Fruit fly (Drosophila melanogaster) whole organism, embryonic: ENCODE measurements around the gene CG9986.

Experiments used
- Adf1 ChIP-seq: fragments of 200-800 bp; sonication (Bioruptor generic); IDR thresholded peaks from 2 replicates; pipeline ENCODE4 v1.3.6; 2022; ENCODE audit warnings: missing biosample characterization, missing genetic modification characterization
- Atf3 ChIP-seq: fragments of 200-800 bp; sonication (Bioruptor generic); optimal IDR thresholded peaks from 3 replicates; lab custom pipeline; 2016; ENCODE audit warnings: missing biosample characterization, missing genetic modification characterization
- CG10267 ChIP-seq: fragments of 200-800 bp; sonication (Bioruptor generic); optimal IDR thresholded peaks from 2 replicates; lab custom pipeline; 2018; ENCODE audit warnings: missing biosample characterization, mild to moderate bottlenecking, missing genetic modification characterization, moderate library complexity
- CG10654 ChIP-seq: fragments of 200-800 bp; sonication (Bioruptor generic); optimal IDR thresholded peaks from 2 replicates; lab custom pipeline; 2016; ENCODE audit warnings: missing biosample characterization, missing genetic modification characterization
- CG10959 ChIP-seq: fragments of 200-800 bp; sonication (Bioruptor generic); IDR thresholded peaks from 2 replicates; pipeline ENCODE4 v1.3.6; 2022; ENCODE audit warnings: missing biosample characterization, missing genetic modification characterization
- CG11247 ChIP-seq: fragments of 200-800 bp; sonication (Bioruptor generic); IDR thresholded peaks from 2 replicates; pipeline ENCODE4 v1.3.6; 2022; ENCODE audit warnings: missing biosample characterization, missing genetic modification characterization
- CG11560 ChIP-seq: fragments of 200-800 bp; sonication (Bioruptor generic); IDR thresholded peaks from 3 replicates; pipeline ENCODE4 v1.3.6; 2022; ENCODE audit warnings: missing biosample characterization, missing genetic modification characterization
- CG1233 ChIP-seq: fragments of 200-800 bp; sonication (Bioruptor generic); optimal IDR thresholded peaks from 4 replicates; lab custom pipeline; 2018; ENCODE audit warnings: missing biosample characterization, mild to moderate bottlenecking, missing genetic modification characterization
- CG13894 ChIP-seq: fragments of 200-800 bp; sonication (Bioruptor generic); optimal IDR thresholded peaks from 3 replicates; lab custom pipeline; 2018; ENCODE audit warnings: missing biosample characterization, mild to moderate bottlenecking, missing genetic modification characterization, moderate library complexity
- CG2202 ChIP-seq: fragments of 200-800 bp; sonication (Bioruptor generic); optimal IDR thresholded peaks from 2 replicates; lab custom pipeline; 2018; ENCODE audit warnings: missing biosample characterization, mild to moderate bottlenecking, missing genetic modification characterization
- CG30431 ChIP-seq: fragments of 200-800 bp; sonication (Bioruptor generic); optimal IDR thresholded peaks from 2 replicates; lab custom pipeline; 2017; ENCODE audit warnings: missing biosample characterization, missing genetic modification characterization
- CG31441 ChIP-seq: fragments of 200-800 bp; sonication (Bioruptor generic); IDR thresholded peaks from 2 replicates; pipeline ENCODE4 v1.3.6; 2022; ENCODE audit warnings: missing biosample characterization, missing genetic modification characterization
- CG4617 ChIP-seq: fragments of 200-800 bp; sonication (Bioruptor generic); optimal IDR thresholded peaks from 3 replicates; lab custom pipeline; 2016; ENCODE audit warnings: missing biosample characterization, missing genetic modification characterization, borderline replicate concordance
- CG8478 ChIP-seq: fragments of >200 bp; optimal IDR thresholded peaks from 2 replicates; lab custom pipeline; 2018
- CHES-1-like ChIP-seq: fragments of 200-800 bp; sonication (Bioruptor generic); optimal IDR thresholded peaks from 2 replicates; lab custom pipeline; 2016; ENCODE audit warnings: missing biosample characterization, missing genetic modification characterization
- CoRest ChIP-seq: fragments of 200-800 bp; sonication (Bioruptor generic); optimal IDR thresholded peaks from 3 replicates; lab custom pipeline; 2018; ENCODE audit warnings: missing biosample characterization, mild to moderate bottlenecking, missing genetic modification characterization, moderate library complexity
- Dip3 ChIP-seq: fragments of 200-800 bp; sonication (Bioruptor generic); optimal IDR thresholded peaks from 3 replicates; lab custom pipeline; 2016; ENCODE audit warnings: missing biosample characterization, missing genetic modification characterization
- Dref ChIP-seq: fragments of 200-800 bp; sonication (Bioruptor generic); IDR thresholded peaks from 2 replicates; pipeline ENCODE4 v1.3.6; 2022; ENCODE audit warnings: missing biosample characterization, missing genetic modification characterization
- E2f2 ChIP-seq: fragments of 200-800 bp; sonication (Bioruptor generic); IDR thresholded peaks from 2 replicates; pipeline ENCODE4 v1.3.6; 2022; ENCODE audit warnings: missing biosample characterization, missing genetic modification characterization
- HmgD ChIP-seq: fragments of 200-800 bp; sonication (Bioruptor generic); optimal IDR thresholded peaks from 3 replicates; lab custom pipeline; 2016; ENCODE audit warnings: missing biosample characterization, missing genetic modification characterization
- Hr39 ChIP-seq: fragments of >200 bp; optimal IDR thresholded peaks from 2 replicates; lab custom pipeline; 2017
- Hr78 ChIP-seq, 2 experiments: fragments of 200-800 bp in 1 of 2; fragments of >200 bp in 1 of 2; sonication (Bioruptor generic) in 1 of 2; optimal IDR thresholded peaks; 2 replicates each; lab custom pipeline; 2017 to 2019; ENCODE audit warnings: missing biosample characterization in 2 of 2, missing genetic modification characterization in 2 of 2, mild to moderate bottlenecking in 1 of 2, moderate library complexity in 1 of 2
- Lpt ChIP-seq: fragments of >200 bp; optimal IDR thresholded peaks from 2 replicates; lab custom pipeline; 2018; ENCODE audit warnings: missing biosample characterization, missing genetic modification characterization
- Meics ChIP-seq: fragments of 200-800 bp; sonication (Bioruptor generic); optimal IDR thresholded peaks from 2 replicates; lab custom pipeline; 2017; ENCODE audit warnings: missing biosample characterization, mild to moderate bottlenecking, missing genetic modification characterization
- PHDP ChIP-seq: fragments of 200-800 bp; sonication (Bioruptor generic); optimal IDR thresholded peaks from 3 replicates; lab custom pipeline; 2018; ENCODE audit warnings: missing biosample characterization, mild to moderate bottlenecking, missing genetic modification characterization, moderate library complexity
- Pdp1 ChIP-seq, 2 experiments: fragments of 200-800 bp; sonication (Bioruptor generic); optimal IDR thresholded peaks; 3 replicates each; lab custom pipeline; 2016; ENCODE audit warnings: missing biosample characterization in 2 of 2, missing genetic modification characterization in 2 of 2, mild to moderate bottlenecking in 1 of 2, moderate library complexity in 1 of 2
- Sin3A ChIP-seq: fragments of >200 bp; optimal IDR thresholded peaks from 2 replicates; lab custom pipeline; 2018
- Sox102F ChIP-seq: fragments of 200-800 bp; sonication (Bioruptor generic); optimal IDR thresholded peaks from 2 replicates; lab custom pipeline; 2018; ENCODE audit warnings: missing biosample characterization, mild to moderate bottlenecking, missing genetic modification characterization, moderate library complexity
- TFAM ChIP-seq: fragments of 200-800 bp; sonication (Bioruptor generic); optimal IDR thresholded peaks from 2 replicates; lab custom pipeline; 2017; ENCODE audit warnings: missing biosample characterization, missing genetic modification characterization, inconsistent platforms
- Xrp1 ChIP-seq: fragments of 200-800 bp; sonication (Bioruptor generic); IDR thresholded peaks from 2 replicates; pipeline ENCODE4 v1.3.6; 2022; ENCODE audit warnings: missing biosample characterization, missing genetic modification characterization
- YL-1 ChIP-seq: fragments of 200-800 bp; sonication (Bioruptor generic); optimal IDR thresholded peaks from 3 replicates; lab custom pipeline; 2017; ENCODE audit warnings: missing biosample characterization, mild to moderate bottlenecking, missing genetic modification characterization
- amos ChIP-seq: fragments of 200-800 bp; sonication (Bioruptor generic); IDR thresholded peaks from 2 replicates; pipeline ENCODE4 v1.3.6; 2022; ENCODE audit warnings: missing biosample characterization, missing genetic modification characterization; ENCODE audit not compliant: partially characterized antibody
- chm ChIP-seq: fragments of 200-800 bp; sonication (Bioruptor generic); IDR thresholded peaks from 2 replicates; pipeline ENCODE4 v1.3.6; 2022; ENCODE audit warnings: missing biosample characterization, missing genetic modification characterization
- crc ChIP-seq: fragments of 200-800 bp; sonication (Bioruptor generic); optimal IDR thresholded peaks from 2 replicates; lab custom pipeline; 2016; ENCODE audit warnings: missing biosample characterization, missing genetic modification characterization
- dan ChIP-seq: fragments of 200-800 bp; sonication (Bioruptor generic); IDR thresholded peaks from 2 replicates; pipeline ENCODE4 v1.3.6; 2022; ENCODE audit warnings: missing biosample characterization, missing genetic modification characterization
- dysf ChIP-seq: fragments of 200-800 bp; sonication (Bioruptor generic); IDR thresholded peaks from 3 replicates; pipeline ENCODE4 v1.3.6; 2022; ENCODE audit warnings: missing biosample characterization, missing genetic modification characterization
- ems ChIP-seq: fragments of 200-800 bp; sonication (Bioruptor generic); optimal IDR thresholded peaks from 3 replicates; lab custom pipeline; 2016; ENCODE audit warnings: missing biosample characterization, missing genetic modification characterization
- fd96Cb ChIP-seq: fragments of 200-800 bp; sonication (Bioruptor generic); optimal IDR thresholded peaks from 2 replicates; lab custom pipeline; 2018; ENCODE audit warnings: missing biosample characterization, mild to moderate bottlenecking, missing genetic modification characterization, moderate library complexity
- ind ChIP-seq: fragments of 200-800 bp; sonication (Bioruptor generic); optimal IDR thresholded peaks from 3 replicates; lab custom pipeline; 2016; ENCODE audit warnings: missing biosample characterization, missing genetic modification characterization
- insv ChIP-seq, 2 experiments: fragments of 200-800 bp; sonication (Bioruptor generic); optimal IDR thresholded peaks; 3 replicates each; lab custom pipeline; 2016 to 2018; ENCODE audit warnings: missing biosample characterization in 2 of 2, missing genetic modification characterization in 2 of 2
- kah ChIP-seq: fragments of 200-800 bp; sonication (Bioruptor generic); optimal IDR thresholded peaks from 2 replicates; lab custom pipeline; 2018; ENCODE audit warnings: missing biosample characterization, mild to moderate bottlenecking, missing genetic modification characterization
- kay ChIP-seq: fragments of 200-800 bp; sonication (Bioruptor generic); optimal IDR thresholded peaks from 2 replicates; lab custom pipeline; 2016; ENCODE audit warnings: missing biosample characterization, missing genetic modification characterization
- p53 ChIP-seq: fragments of 200-800 bp; sonication (Bioruptor generic); optimal IDR thresholded peaks from 2 replicates; lab custom pipeline; 2016; ENCODE audit warnings: missing biosample characterization, missing genetic modification characterization
- peb ChIP-seq: fragments of 200-800 bp; sonication (Bioruptor generic); IDR thresholded peaks from 2 replicates; pipeline ENCODE4 v1.3.6; 2022; ENCODE audit warnings: missing biosample characterization, missing genetic modification characterization
- scrt ChIP-seq: fragments of 200-800 bp; sonication (Bioruptor generic); optimal IDR thresholded peaks from 2 replicates; lab custom pipeline; 2018; ENCODE audit warnings: missing biosample characterization, mild to moderate bottlenecking, missing genetic modification characterization, moderate library complexity
- sens-2 ChIP-seq: fragments of 200-800 bp; sonication (Bioruptor generic); IDR thresholded peaks from 2 replicates; pipeline ENCODE4 v1.3.6; 2022; ENCODE audit warnings: missing biosample characterization, missing genetic modification characterization
- sima ChIP-seq: fragments of 200-800 bp; sonication (Bioruptor generic); optimal IDR thresholded peaks from 2 replicates; lab custom pipeline; 2016; ENCODE audit warnings: missing biosample characterization, missing genetic modification characterization
- sisA ChIP-seq: fragments of 200-800 bp; sonication (Bioruptor generic); IDR thresholded peaks from 2 replicates; pipeline ENCODE4 v1.3.6; 2022; ENCODE audit warnings: missing biosample characterization, missing genetic modification characterization
- stwl ChIP-seq: fragments of 200-800 bp; sonication (Bioruptor generic); optimal IDR thresholded peaks from 3 replicates; lab custom pipeline; 2018; ENCODE audit warnings: missing biosample characterization, mild to moderate bottlenecking, missing genetic modification characterization, moderate library complexity
- wor ChIP-seq: fragments of 200-800 bp; sonication (Bioruptor generic); IDR thresholded peaks from 2 replicates; pipeline ENCODE4 v1.3.6; 2022; ENCODE audit warnings: missing biosample characterization, missing genetic modification characterization
- zf30C ChIP-seq: fragments of 200-800 bp; sonication (Bioruptor generic); optimal IDR thresholded peaks from 3 replicates; lab custom pipeline; 2018; ENCODE audit warnings: missing biosample characterization, mild to moderate bottlenecking, missing genetic modification characterization

Gene CG9986

DNA sequence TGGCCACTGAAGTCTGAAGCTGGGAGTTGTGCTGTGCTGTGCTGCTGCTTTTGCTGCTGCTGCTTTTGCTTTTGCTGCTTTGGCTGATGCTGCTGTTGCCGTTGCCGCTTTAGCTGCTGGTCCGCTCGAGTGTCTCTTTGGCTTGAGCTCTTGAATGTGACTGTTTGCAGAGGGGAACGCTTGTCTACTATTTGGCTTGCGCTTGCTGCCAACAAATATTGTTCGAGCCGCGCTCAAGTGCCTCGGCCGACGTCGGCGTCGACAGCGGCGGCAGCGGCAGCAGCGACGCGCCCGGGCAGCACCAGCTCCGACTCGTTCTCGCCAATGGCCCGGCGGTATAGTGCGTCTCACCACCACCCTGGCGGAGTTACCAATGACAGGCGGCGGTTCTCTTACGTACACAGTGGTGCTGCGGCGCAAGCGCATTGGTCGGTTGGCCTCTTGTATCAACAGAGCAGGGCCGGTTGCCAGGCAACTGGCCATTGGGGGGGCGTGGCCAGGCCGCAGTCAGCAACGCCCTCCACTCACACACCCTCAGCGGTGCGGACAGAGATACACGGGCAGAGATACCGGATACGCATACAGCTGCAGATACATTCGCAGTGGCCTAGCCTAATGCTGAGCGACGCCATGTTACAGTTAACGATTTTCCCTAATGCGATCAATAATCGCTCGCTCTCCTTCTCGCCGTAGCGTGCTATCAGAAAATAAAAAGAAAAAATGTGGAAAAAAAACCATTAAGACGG is 20.6 kb upstream of the CG9986 start, which contains the start of gene fkh (continued):
- peak; percentile 72; the same call in 1 of the 2 replicates for TF ChIP-seq E2f2 (GFP tag; lab: Robert Waterston, UW)
- peak; percentile 13 for TF ChIP-seq CG10267
- TF ChIP-seq CG4617 (GFP tag; lab: Kevin White, UChicago) = peak; percentile 25
- TF ChIP-seq CoRest (tag; lab: Kevin White, UChicago) = peak; percentile 77
- TF ChIP-seq Sox102F (GFP tag; lab: Kevin White, UChicago) = peak; percentile 56
- peak; percentile 59 for TF ChIP-seq peb (GFP tag; lab: Robert Waterston, UW)
- TF ChIP-seq CG2202 (tag; lab: Kevin White, UChicago) = peak; percentile 88
- TF ChIP-seq Atf3 (GFP tag; lab: Kevin White, UChicago) = peak; percentile 65
- peak; percentile 66 for TF ChIP-seq ems
- peak; percentile 94 for TF ChIP-seq Meics
- no peak for TF ChIP-seq wor (GFP tag; lab: Robert Waterston, UW)
- TF ChIP-seq CG30431 = peak; percentile 4
- peak; percentile 33 for TF ChIP-seq fd96Cb (tag; lab: Kevin White, UChicago)
- peak; percentile 85 for TF ChIP-seq CG8478 (lab: Kevin White, UChicago)
- peak; percentile 98 for TF ChIP-seq Adf1 (GFP tag; lab: Robert Waterston, UW)
- TF ChIP-seq scrt (GFP tag; lab: Kevin White, UChicago) = peak; percentile 94
- TF ChIP-seq kah (GFP tag; lab: Kevin White, UChicago) = peak; percentile 84
- peak; percentile 58 for TF ChIP-seq sima (GFP tag; lab: Kevin White, UChicago)
- TF ChIP-seq sisA = no peak
- TF ChIP-seq sens-2 (GFP tag; lab: Robert Waterston, UW) = peak; percentile 61; the same call in 1 of the 2 replicates
- TF ChIP-seq Xrp1 (GFP tag; lab: Robert Waterston, UW) = peak; percentile 87
- peak; percentile 79 to 88 for TF ChIP-seq Pdp1 (GFP tag; optimal IDR thresholded peaks at IDR 0.05; lab: Kevin White, UChicago)
- peak; percentile 60 for TF ChIP-seq HmgD (GFP tag; lab: Kevin White, UChicago)
- peak; percentile 73 for TF ChIP-seq kay (GFP tag; lab: Kevin White, UChicago)
- peak; percentile 95 for TF ChIP-seq CG1233 (GFP tag; lab: Kevin White, UChicago)
- no peak for TF ChIP-seq amos
- TF ChIP-seq p53 (GFP tag; lab: Kevin White, UChicago) = peak; percentile 78
- peak; percentile 81 for TF ChIP-seq PHDP (tag; lab: Kevin White, UChicago)
- peak; percentile 77 for TF ChIP-seq CG13894 (tag; lab: Kevin White, UChicago)
- TF ChIP-seq dysf (GFP tag; lab: Robert Waterston, UW) = peak; percentile 66; the same call in 1 of the 3 replicates
- peak; percentile 55; the same call in 1 of the 2 replicates for TF ChIP-seq CG31441
- TF ChIP-seq chm = peak; percentile 73
- peak; percentile 40 for TF ChIP-seq ind
- 0 out of 2 replicates have a peak, but pooled peaks have one; percentile 34 for TF ChIP-seq CG10959 (GFP tag; lab: Robert Waterston, UW)
- peak; percentile 90 for TF ChIP-seq CG10654 (GFP tag; lab: Kevin White, UChicago)
- peak; percentile 86 for TF ChIP-seq crc (GFP tag; lab: Kevin White, UChicago)
- TF ChIP-seq zf30C (GFP tag; lab: Kevin White, UChicago) = peak; percentile 38
- no peak for TF ChIP-seq stwl (tag; lab: Kevin White, UChicago)
- no peak for TF ChIP-seq Lpt (GFP tag; lab: Kevin White, UChicago)
- TF ChIP-seq Dip3 = peak; percentile 89
- TF ChIP-seq CG11560 = no peak
- TF ChIP-seq insv (GFP tag; optimal IDR thresholded peaks at IDR 0.05; lab: Kevin White, UChicago) = peak; percentile 30 to 81
- no peak; the same call in 1 of the 2 replicates for TF ChIP-seq Dref (GFP tag; lab: Robert Waterston, UW)
- TF ChIP-seq Sin3A (lab: Kevin White, UChicago) = no peak
- no peak for TF ChIP-seq dan (GFP tag; lab: Robert Waterston, UW)
- TF ChIP-seq CG11247 (GFP tag; lab: Robert Waterston, UW) = peak; percentile 54
- peak in 1 of 2 experiments; percentile 17 for TF ChIP-seq Hr78 (GFP tag; optimal IDR thresholded peaks at IDR 0.05; lab: Kevin White, UChicago)
- TF ChIP-seq Hr39 (lab: Kevin White, UChicago) = no peak
- TF ChIP-seq YL-1 = peak; percentile 94
- peak; percentile 95 for TF ChIP-seq CHES-1-like
- peak; percentile 77 for TF ChIP-seq TFAM
